Worm (Caenorhabditis elegans) whole organism, early embryonic: Measurements from ENCODE around the gene tmc-2.

Source experiments
- B0310.2 ChIP-seq: sonication (generic microtip); optimal IDR thresholded peaks from 2 replicates; lab custom pipeline; 2016; ENCODE audit warnings: mild to moderate bottlenecking, missing genetic modification characterization, missing compliant biosample characterization
- F13C5.2 ChIP-seq: sonication (generic microtip); optimal IDR thresholded peaks from 2 replicates; lab custom pipeline; 2017; ENCODE audit warnings: mild to moderate bottlenecking, missing genetic modification characterization, inconsistent platforms, missing compliant biosample characterization
- aly-1 ChIP-seq: sonication (generic microtip); optimal IDR thresholded peaks from 2 replicates; lab custom pipeline; 2016; ENCODE audit warnings: missing genetic modification characterization, missing compliant biosample characterization
- ama-1 ChIP-seq: fragments of 150-350 bp; optimal IDR thresholded peaks from 2 replicates; lab custom pipeline; 2014
- ceh-13 ChIP-seq: fragments of 200-800 bp; sonication (Bioruptor generic); optimal IDR thresholded peaks from 2 replicates; lab custom pipeline; 2018; ENCODE audit warnings: mild to moderate bottlenecking, missing genetic modification characterization, missing compliant biosample characterization
- ceh-36 ChIP-seq: sonication (generic microtip); optimal IDR thresholded peaks from 2 replicates; lab custom pipeline; 2016; ENCODE audit warnings: missing genetic modification characterization, inconsistent platforms, missing compliant biosample characterization
- ets-7 ChIP-seq: sonication (generic microtip); optimal IDR thresholded peaks from 2 replicates; lab custom pipeline; 2016; ENCODE audit warnings: missing genotype, missing genetic modification characterization, missing compliant biosample characterization
- flt-1 ChIP-seq: fragments of 200-800 bp; sonication (Bioruptor generic); IDR thresholded peaks from 2 replicates; pipeline ENCODE4 v1.3.6; 2022; ENCODE audit warnings: missing genetic modification characterization, missing compliant biosample characterization
- hmbx-1 ChIP-seq: sonication (generic microtip); optimal IDR thresholded peaks from 2 replicates; lab custom pipeline; 2016; ENCODE audit warnings: mild to moderate bottlenecking, missing genetic modification characterization, missing compliant biosample characterization
- hmg-4 ChIP-seq: fragments of 200-800 bp; sonication (Bioruptor generic); optimal IDR thresholded peaks from 2 replicates; lab custom pipeline; 2018; ENCODE audit warnings: mild to moderate bottlenecking, missing genetic modification characterization, missing compliant biosample characterization
- hnd-1 ChIP-seq: sonication (generic microtip); optimal IDR thresholded peaks from 2 replicates; lab custom pipeline; 2016; ENCODE audit warnings: missing genetic modification characterization, missing compliant biosample characterization
- pes-1 ChIP-seq: fragments of 200-800 bp; sonication (Bioruptor generic); IDR thresholded peaks from 2 replicates; pipeline ENCODE4 v1.3.6; 2022; ENCODE audit warnings: missing genetic modification reagents, missing genetic modification characterization, missing compliant biosample characterization
- scrt-1 ChIP-seq: fragments of 200-800 bp; sonication (Bioruptor generic); IDR thresholded peaks from 2 replicates; pipeline ENCODE4 v1.3.6; 2022; ENCODE audit warnings: missing genetic modification characterization, missing compliant biosample characterization
- sea-1 ChIP-seq: fragments of 200-800 bp; sonication (Bioruptor generic); conservative IDR thresholded peaks from 2 replicates; pipeline ENCODE4 v1.3.6; 2022; ENCODE audit warnings: missing genetic modification characterization, missing compliant biosample characterization
- tbx-11 ChIP-seq: fragments of 200-800 bp; sonication (Bioruptor generic); IDR thresholded peaks from 2 replicates; pipeline ENCODE4 v1.3.6; 2022; ENCODE audit warnings: missing genetic modification characterization, missing compliant biosample characterization
- tbx-37 ChIP-seq: fragments of 200-800 bp; sonication (Bioruptor generic); conservative IDR thresholded peaks from 2 replicates; pipeline ENCODE4 v1.3.6; 2022; ENCODE audit warnings: missing genetic modification reagents, missing genetic modification characterization, missing compliant biosample characterization
- tra-4 ChIP-seq: sonication (generic microtip); optimal IDR thresholded peaks from 2 replicates; lab custom pipeline; 2017; ENCODE audit warnings: missing genetic modification characterization, missing compliant biosample characterization

Gene tmc-2

ce11 chrX:9303422-9303821 is at the start of gene tmc-2:
Gene tmc-2, plus strand, starts transcription at chrX:9303722.
- TF ChIP-seq aly-1 (tag; lab: Kevin White, UChicago) = no peak
- TF ChIP-seq hmbx-1 (tag; lab: Kevin White, UChicago) = no peak
- no peak for TF ChIP-seq tbx-11 (GFP tag; lab: Robert Waterston, UW)
- no peak for TF ChIP-seq flt-1 (GFP tag; lab: Robert Waterston, UW)
- no peak for TF ChIP-seq F13C5.2
- no peak for TF ChIP-seq ama-1 (lab: Kevin White, UChicago)
- TF ChIP-seq scrt-1 (GFP tag; lab: Robert Waterston, UW) = no peak
- no peak for TF ChIP-seq hmg-4 (GFP tag; lab: Kevin White, UChicago)
- no peak for TF ChIP-seq tbx-37 (GFP tag; lab: Robert Waterston, UW)
- TF ChIP-seq B0310.2 (tag; lab: Kevin White, UChicago) = no peak
- no peak for TF ChIP-seq pes-1 (GFP tag; lab: Robert Waterston, UW)
- no peak for TF ChIP-seq ceh-13 (GFP tag; lab: Kevin White, UChicago)
- TF ChIP-seq hnd-1 (tag; lab: Kevin White, UChicago) = no peak
- TF ChIP-seq sea-1 (GFP tag; lab: Robert Waterston, UW) = no peak
- no peak for TF ChIP-seq tra-4
- TF ChIP-seq ets-7 (tag; lab: Kevin White, UChicago) = no peak
- no peak for TF ChIP-seq ceh-36 (tag; lab: Kevin White, UChicago)

- TF ChIP-seq ets-7 (tag; lab: Kevin White, UChicago) (no peak), sea-1 (GFP tag; lab: Robert Waterston, UW) (no peak), tra-4 (no peak)
Observed at ce11 chrX:9255993-9256392, 47.5 kb upstream of the tmc-2 start.

ce11 chrX:9259552-9259951 is 44.0 kb upstream of the tmc-2 start, which contains the start of gene F18G5.1:
Gene F18G5.1, plus strand, starts transcription at chrX:9259852.
- TF ChIP-seq flt-1 (GFP tag; lab: Robert Waterston, UW) (no peak), tbx-37 (GFP tag; lab: Robert Waterston, UW) (no peak), ama-1 (lab: Kevin White, UChicago) (no peak), aly-1 (tag; lab: Kevin White, UChicago) (no peak), scrt-1 (GFP tag; lab: Robert Waterston, UW) (no peak), hnd-1 (tag; lab: Kevin White, UChicago) (no peak), B0310.2 (tag; lab: Kevin White, UChicago) (no peak), ceh-36 (tag; lab: Kevin White, UChicago) (no peak), tbx-11 (GFP tag; lab: Robert Waterston, UW) (no peak), sea-1 (GFP tag; lab: Robert Waterston, UW) (no peak), F13C5.2 (no peak), hmbx-1 (tag; lab: Kevin White, UChicago) (no peak), hmg-4 (GFP tag; lab: Kevin White, UChicago) (no peak), ets-7 (tag; lab: Kevin White, UChicago) (no peak), tra-4 (no peak)

- TF ChIP-seq hmg-4 (GFP tag; lab: Kevin White, UChicago) (no peak), scrt-1 (GFP tag; lab: Robert Waterston, UW) (no peak), ets-7 (tag; lab: Kevin White, UChicago) (no peak), pes-1 (GFP tag; lab: Robert Waterston, UW) (no peak), ama-1 (lab: Kevin White, UChicago) (no peak), tbx-11 (GFP tag; lab: Robert Waterston, UW) (no peak), flt-1 (GFP tag; lab: Robert Waterston, UW) (no peak), tra-4 (no peak), hnd-1 (tag; lab: Kevin White, UChicago) (no peak), aly-1 (tag; lab: Kevin White, UChicago) (no peak), tbx-37 (GFP tag; lab: Robert Waterston, UW) (no peak), F13C5.2 (no peak), sea-1 (GFP tag; lab: Robert Waterston, UW) (no peak), hmbx-1 (tag; lab: Kevin White, UChicago) (no peak), B0310.2 (tag; lab: Kevin White, UChicago) (no peak), ceh-13 (GFP tag; lab: Kevin White, UChicago) (no peak), ceh-36 (tag; lab: Kevin White, UChicago) (no peak)
Observed at ce11 chrX:9261626-9262189, 41.8 kb upstream of the tmc-2 start.

- TF ChIP-seq flt-1 (GFP tag; lab: Robert Waterston, UW) (no peak), scrt-1 (GFP tag; lab: Robert Waterston, UW) (no peak), ama-1 (lab: Kevin White, UChicago) (no peak), tra-4 (no peak), hmg-4 (GFP tag; lab: Kevin White, UChicago) (no peak), hmbx-1 (tag; lab: Kevin White, UChicago) (no peak), B0310.2 (tag; lab: Kevin White, UChicago) (no peak), ceh-13 (GFP tag; lab: Kevin White, UChicago) (no peak), pes-1 (GFP tag; lab: Robert Waterston, UW) (no peak), hnd-1 (tag; lab: Kevin White, UChicago) (no peak), sea-1 (GFP tag; lab: Robert Waterston, UW) (no peak), ceh-36 (tag; lab: Kevin White, UChicago) (no peak), tbx-37 (GFP tag; lab: Robert Waterston, UW) (no peak), aly-1 (tag; lab: Kevin White, UChicago) (no peak), F13C5.2 (no peak), ets-7 (tag; lab: Kevin White, UChicago) (no peak)
Observed at ce11 chrX:9264231-9264630, 39.3 kb upstream of the tmc-2 start, which contains the start of gene F18G5.6. Gene F18G5.6, minus strand, starts transcription at chrX:9264331.

ce11 chrX:9264636-9265035 is 38.9 kb upstream of the tmc-2 start:
- TF ChIP-seq flt-1 (GFP tag; lab: Robert Waterston, UW) = no peak
- TF ChIP-seq pes-1 (GFP tag; lab: Robert Waterston, UW) = no peak
- no peak for TF ChIP-seq F13C5.2
- no peak for TF ChIP-seq tbx-37 (GFP tag; lab: Robert Waterston, UW)
- no peak for TF ChIP-seq tra-4
- no peak for TF ChIP-seq ama-1 (lab: Kevin White, UChicago)
- no peak for TF ChIP-seq sea-1 (GFP tag; lab: Robert Waterston, UW)
